Fruit fly (Drosophila melanogaster) whole organism, adult: ENCODE results near the gene Rcc1.

Experiments
- CG11617 ChIP-seq: fragments of 200-800 bp; sonication (Bioruptor generic); optimal IDR thresholded peaks from 2 replicates; lab custom pipeline; 2017; ENCODE audit warnings: mild to moderate bottlenecking, missing biosample characterization, missing genetic modification reagents, missing genetic modification characterization
- CG1620 ChIP-seq: fragments of 200-800 bp; sonication (Bioruptor generic); optimal IDR thresholded peaks from 2 replicates; lab custom pipeline; 2016; ENCODE audit warnings: missing biosample characterization, missing genetic modification characterization
- CG33017 ChIP-seq: fragments of 200-800 bp; sonication (Bioruptor generic); optimal IDR thresholded peaks from 2 replicates; lab custom pipeline; 2018; ENCODE audit warnings: missing biosample characterization, mild to moderate bottlenecking, missing genetic modification characterization, moderate library complexity
- CG5204 ChIP-seq: fragments of 200-800 bp; sonication (Bioruptor generic); optimal IDR thresholded peaks from 2 replicates; lab custom pipeline; 2016; ENCODE audit warnings: missing biosample characterization, missing genetic modification characterization
- CG7045 ChIP-seq: fragments of 200-800 bp; sonication (Bioruptor generic); optimal IDR thresholded peaks from 2 replicates; lab custom pipeline; 2017; ENCODE audit warnings: missing biosample characterization, mild to moderate bottlenecking, missing genetic modification characterization
- CG7101 ChIP-seq: fragments of 200-800 bp; sonication (Bioruptor generic); optimal IDR thresholded peaks from 2 replicates; lab custom pipeline; 2018; ENCODE audit warnings: missing biosample characterization, mild to moderate bottlenecking, missing genetic modification characterization, moderate library complexity
- Crg-1 ChIP-seq: fragments of 200-800 bp; sonication (Bioruptor generic); optimal IDR thresholded peaks from 2 replicates; lab custom pipeline; 2016; ENCODE audit warnings: missing biosample characterization, missing genetic modification characterization
- bab1 ChIP-seq: fragments of 200-800 bp; sonication (Bioruptor generic); optimal IDR thresholded peaks from 3 replicates; lab custom pipeline; 2019; ENCODE audit warnings: missing biosample characterization, mild to moderate bottlenecking, missing genetic modification characterization, moderate library complexity
- kay ChIP-seq: fragments of 200-800 bp; sonication (Bioruptor generic); peaks from one replicate; lab custom pipeline; 2016; ENCODE audit warnings: missing biosample characterization, missing genetic modification characterization, borderline replicate concordance
- pad ChIP-seq: fragments of 200-800 bp; sonication (Bioruptor generic); optimal IDR thresholded peaks from 3 replicates; lab custom pipeline; 2017; ENCODE audit warnings: missing biosample characterization, missing genetic modification characterization, mild to moderate bottlenecking, moderate library complexity, missing genetic modification reagents
- tj ChIP-seq: fragments of 200-800 bp; sonication (Bioruptor generic); optimal IDR thresholded peaks from 3 replicates; lab custom pipeline; 2017; ENCODE audit warnings: missing biosample characterization, mild to moderate bottlenecking, missing genetic modification characterization, moderate library complexity
- toe ChIP-seq: fragments of 200-800 bp; sonication (Bioruptor generic); optimal IDR thresholded peaks from 2 replicates; lab custom pipeline; 2016; ENCODE audit warnings: missing biosample characterization, missing genetic modification characterization

- no peak for TF ChIP-seq kay (GFP tag; lab: Kevin White, UChicago)
- TF ChIP-seq CG11617 (GFP tag; lab: Kevin White, UChicago) = no peak
- no peak for TF ChIP-seq toe (GFP tag; lab: Kevin White, UChicago)
- TF ChIP-seq CG7045 (GFP tag; lab: Kevin White, UChicago) = no peak
- no peak for TF ChIP-seq CG7101 (tag; lab: Kevin White, UChicago)
- no peak for TF ChIP-seq CG5204
- TF ChIP-seq pad (GFP tag; lab: Kevin White, UChicago) = no peak
- no peak for TF ChIP-seq bab1 (GFP tag; lab: Kevin White, UChicago)
- TF ChIP-seq CG33017 (tag; lab: Kevin White, UChicago) = no peak
- TF ChIP-seq Crg-1 (GFP tag; lab: Kevin White, UChicago) = no peak
- TF ChIP-seq CG1620 (GFP tag; lab: Kevin White, UChicago) = no peak
- no peak for TF ChIP-seq tj (GFP tag; lab: Kevin White, UChicago)
Observed at dm6 chr3L:5940431-5940830, 7.9 kb upstream of the Rcc1 start.
